Fruit fly (Drosophila melanogaster): ENCODE data around the gene Ugt303A1.

Gene Ugt303A1

dm6 chr3R:11175308-11175707, at the start of gene Ugt303A1, which contains the start of gene Ugt304A1:
TSS of gene Ugt303A1 (plus strand) at chr3R:11175529.
TSS of gene Ugt304A1 (minus strand) at chr3R:11175408.
- TF ChIP-seq CG17801 (GFP tag; optimal IDR thresholded peaks at IDR 0.05; ENCODE audit: partially characterized antibody): no peak

dm6 chr3R:11126383-11126782, 48.9 kb upstream of the Ugt303A1 start:
- TF ChIP-seq CG17801 (GFP tag; optimal IDR thresholded peaks at IDR 0.05; ENCODE audit: partially characterized antibody): peak; percentile 9

dm6 chr3R:11128116-11128626, 47.2 kb upstream of the Ugt303A1 start, which contains the start of gene Ugt35C1:
TSS of gene Ugt35C1 (minus strand) at chr3R:11128328.
- TF ChIP-seq CG17801 (GFP tag; optimal IDR thresholded peaks at IDR 0.05; ENCODE audit: partially characterized antibody): no peak

- no peak for TF ChIP-seq CG17801 (GFP tag; optimal IDR thresholded peaks at IDR 0.05; ENCODE audit: partially characterized antibody)
Observed at dm6 chr3R:11136877-11137276, 38.5 kb upstream of the Ugt303A1 start, which contains the start of gene mAcon2. TSS of gene mAcon2 (plus strand) at chr3R:11137177.

- no peak for TF ChIP-seq CG17801 (GFP tag; optimal IDR thresholded peaks at IDR 0.05; ENCODE audit: partially characterized antibody)
Observed at dm6 chr3R:11145135-11145534, 30.2 kb upstream of the Ugt303A1 start, which contains the start of gene CheA86a. TSS of gene CheA86a (minus strand) at chr3R:11145235.

dm6 chr3R:11153799-11154273, 21.5 kb upstream of the Ugt303A1 start, which contains the start of gene Ugt302K1:
TSS of gene Ugt302K1 (minus strand) at chr3R:11153849.
- TF ChIP-seq CG17801 (GFP tag; optimal IDR thresholded peaks at IDR 0.05; ENCODE audit: partially characterized antibody): peak; percentile 37

dm6 chr3R:11154576-11155113, 20.7 kb upstream of the Ugt303A1 start, which contains the start of gene Ugt302E1:
TSS of gene Ugt302E1 (plus strand) at chr3R:11154626.
- TF ChIP-seq CG17801 (GFP tag; optimal IDR thresholded peaks at IDR 0.05; ENCODE audit: partially characterized antibody): no peak

- peak; percentile 44 for TF ChIP-seq CG17801 (GFP tag; optimal IDR thresholded peaks at IDR 0.05; ENCODE audit: partially characterized antibody)
Observed at dm6 chr3R:11156858-11157257, 18.5 kb upstream of the Ugt303A1 start, which contains the start of gene Ugt302C1. TSS of gene Ugt302C1 (plus strand) at chr3R:11157098.

- no peak for TF ChIP-seq CG17801 (GFP tag; optimal IDR thresholded peaks at IDR 0.05; ENCODE audit: partially characterized antibody)
Observed at dm6 chr3R:11160907-11161306, 14.4 kb upstream of the Ugt303A1 start, which contains the start of gene CG4757. TSS of gene CG4757 (plus strand) at chr3R:11161207.

dm6 chr3R:11165974-11166373, 9.4 kb upstream of the Ugt303A1 start, which contains the start of gene Ugt35E1:
TSS of gene Ugt35E1 (minus strand) at chr3R:11166074.
- no peak for TF ChIP-seq CG17801 (GFP tag; optimal IDR thresholded peaks at IDR 0.05; ENCODE audit: partially characterized antibody)

dm6 chr3R:11167931-11168465, 7.3 kb upstream of the Ugt303A1 start, which contains the start of gene Ugt35E2:
TSS of gene Ugt35E2 (minus strand) at chr3R:11167981.
- no peak for TF ChIP-seq CG17801 (GFP tag; optimal IDR thresholded peaks at IDR 0.05; ENCODE audit: partially characterized antibody)

- no peak for TF ChIP-seq CG17801 (GFP tag; optimal IDR thresholded peaks at IDR 0.05; ENCODE audit: partially characterized antibody)
Observed at dm6 chr3R:11170146-11170545, 5.2 kb upstream of the Ugt303A1 start, which contains the start of gene Ugt35B1. TSS of gene Ugt35B1 (minus strand) at chr3R:11170246.

- TF ChIP-seq CG17801 (GFP tag; optimal IDR thresholded peaks at IDR 0.05; ENCODE audit: partially characterized antibody): no peak
Observed at dm6 chr3R:11172460-11173168, 2.7 kb upstream of the Ugt303A1 start, which contains the start of gene Ugt35A1. TSS of gene Ugt35A1 (minus strand) at chr3R:11172664.

- TF ChIP-seq CG17801 (GFP tag; optimal IDR thresholded peaks at IDR 0.05; ENCODE audit: partially characterized antibody): peak; percentile 65
Observed at dm6 chr3R:11173169-11173506, 2.2 kb upstream of the Ugt303A1 start.

dm6 chr3R:11175777-11176176, 448 bp downstream of the Ugt303A1 start:
- TF ChIP-seq CG17801 (GFP tag; optimal IDR thresholded peaks at IDR 0.05; ENCODE audit: partially characterized antibody): no peak
